Fruit fly (Drosophila melanogaster) whole organism, embryonic: ENCODE results near the gene pigs.
A peak's percentile ranks its signal among the peaks of the same experiment; 100 is the strongest.

Source experiments
- ATbp ChIP-seq: fragments of 200-800 bp; sonication (Bioruptor generic); optimal IDR thresholded peaks from 2 replicates; lab custom pipeline; 2017; ENCODE audit warnings: missing biosample characterization, mild to moderate bottlenecking, missing genetic modification characterization, missing genetic modification reagents
- Asciz ChIP-seq: fragments of 200-800 bp; sonication (Bioruptor generic); optimal IDR thresholded peaks from 2 replicates; lab custom pipeline; 2017; ENCODE audit warnings: missing biosample characterization, mild to moderate bottlenecking, missing genetic modification characterization, missing genetic modification reagents
- CG10147 ChIP-seq: fragments of 200-800 bp; sonication (Bioruptor generic); optimal IDR thresholded peaks from 2 replicates; lab custom pipeline; 2019; ENCODE audit warnings: missing biosample characterization, mild to moderate bottlenecking, missing genetic modification characterization, moderate library complexity
- CG10209 ChIP-seq: fragments of 200-800 bp; sonication (Bioruptor generic); optimal IDR thresholded peaks from 3 replicates; lab custom pipeline; 2017; ENCODE audit warnings: missing biosample characterization, mild to moderate bottlenecking, missing genetic modification characterization, missing genetic modification reagents
- CG10431 ChIP-seq: fragments of 200-800 bp; sonication (Bioruptor generic); optimal IDR thresholded peaks from 3 replicates; lab custom pipeline; 2018; ENCODE audit warnings: missing biosample characterization, mild to moderate bottlenecking, missing genetic modification characterization
- CG11696 ChIP-seq: fragments of 200-800 bp; sonication (Bioruptor generic); IDR thresholded peaks from 2 replicates; pipeline ENCODE4 v1.3.6; 2022; ENCODE audit warnings: missing biosample characterization, missing genetic modification characterization
- CG12219 ChIP-seq: fragments of 200-800 bp; sonication (Bioruptor generic); optimal IDR thresholded peaks from 3 replicates; lab custom pipeline; 2018; ENCODE audit warnings: missing biosample characterization, mild to moderate bottlenecking, missing genetic modification characterization
- CG12236 ChIP-seq: fragments of 200-800 bp; sonication (Bioruptor generic); optimal IDR thresholded peaks from 2 replicates; lab custom pipeline; 2016; ENCODE audit warnings: missing biosample characterization, missing genetic modification characterization
- CG13894 ChIP-seq: fragments of 200-800 bp; sonication (Bioruptor generic); optimal IDR thresholded peaks from 3 replicates; lab custom pipeline; 2018; ENCODE audit warnings: missing biosample characterization, mild to moderate bottlenecking, missing genetic modification characterization, moderate library complexity
- CG14014 ChIP-seq: fragments of 200-800 bp; sonication (Bioruptor generic); IDR thresholded peaks from 2 replicates; pipeline ENCODE4 v1.3.6; 2022; ENCODE audit warnings: missing biosample characterization, missing genetic modification characterization
- CG15269 ChIP-seq: fragments of 200-800 bp; sonication (Bioruptor generic); optimal IDR thresholded peaks from 2 replicates; lab custom pipeline; 2018; ENCODE audit warnings: missing biosample characterization, mild to moderate bottlenecking, missing genetic modification characterization, moderate library complexity
- CG15514 ChIP-seq: fragments of 200-800 bp; sonication (Bioruptor generic); optimal IDR thresholded peaks from 3 replicates; lab custom pipeline; 2017; ENCODE audit warnings: missing biosample characterization, missing genetic modification characterization, mild to moderate bottlenecking, moderate library complexity, missing genetic modification reagents
- CG18262 ChIP-seq: fragments of 200-800 bp; optimal IDR thresholded peaks from 3 replicates; lab custom pipeline; 2019; ENCODE audit warnings: missing biosample characterization, mild to moderate bottlenecking, missing genetic modification characterization, moderate library complexity
- CG18599 ChIP-seq: fragments of 200-800 bp; sonication (Bioruptor generic); optimal IDR thresholded peaks from 3 replicates; lab custom pipeline; 2017; ENCODE audit warnings: missing biosample characterization, missing genetic modification characterization, mild to moderate bottlenecking, moderate library complexity, missing genetic modification reagents
- CG2678 ChIP-seq: fragments of 200-800 bp; sonication (Bioruptor generic); optimal IDR thresholded peaks from 3 replicates; lab custom pipeline; 2019; ENCODE audit warnings: missing biosample characterization, mild to moderate bottlenecking, missing genetic modification characterization, moderate library complexity
- CG3065 ChIP-seq: fragments of 200-800 bp; sonication (Bioruptor generic); optimal IDR thresholded peaks from 2 replicates; lab custom pipeline; 2016; ENCODE audit warnings: missing biosample characterization, missing genetic modification characterization
- CG33213 ChIP-seq: fragments of 200-800 bp; sonication (Bioruptor generic); optimal IDR thresholded peaks from 3 replicates; lab custom pipeline; 2016; ENCODE audit warnings: missing biosample characterization, missing genetic modification characterization
- CG6813 ChIP-seq: fragments of 200-800 bp; sonication (Bioruptor generic); optimal IDR thresholded peaks from 2 replicates; lab custom pipeline; 2017; ENCODE audit warnings: missing biosample characterization, missing genetic modification characterization, mild to moderate bottlenecking, moderate library complexity, missing genetic modification reagents
- CG6854 ChIP-seq: fragments of 200-800 bp; sonication (Bioruptor generic); optimal IDR thresholded peaks from 3 replicates; lab custom pipeline; 2017; ENCODE audit warnings: missing biosample characterization, mild to moderate bottlenecking, missing genetic modification characterization
- CG7839 ChIP-seq: fragments of 200-800 bp; sonication (Bioruptor generic); optimal IDR thresholded peaks from 3 replicates; lab custom pipeline; 2018; ENCODE audit warnings: missing biosample characterization, mild to moderate bottlenecking, missing genetic modification characterization, moderate library complexity
- CG7963 ChIP-seq: fragments of 200-800 bp; sonication (Bioruptor generic); IDR thresholded peaks from 3 replicates; pipeline ENCODE4 v1.3.6; 2022; ENCODE audit warnings: missing biosample characterization, missing genetic modification characterization; ENCODE audit not compliant: partially characterized antibody
- CG8089 ChIP-seq: fragments of 200-800 bp; sonication (Bioruptor generic); optimal IDR thresholded peaks from 3 replicates; lab custom pipeline; 2016; ENCODE audit warnings: missing biosample characterization, missing genetic modification characterization
- CG8290 ChIP-seq, 3 experiments: fragments of 200-800 bp; sonication (Bioruptor generic); optimal IDR thresholded peaks; 2 replicates each; lab custom pipeline; 2016 to 2019; ENCODE audit warnings: missing biosample characterization in 3 of 3, missing genetic modification characterization in 3 of 3, mild to moderate bottlenecking in 2 of 3, moderate library complexity in 1 of 3
- Chrac-16 ChIP-seq: fragments of 200-800 bp; sonication (Bioruptor generic); optimal IDR thresholded peaks from 3 replicates; lab custom pipeline; 2016; ENCODE audit warnings: missing biosample characterization, missing genetic modification characterization
- Doc2 ChIP-seq: fragments of 200-800 bp; sonication (Bioruptor generic); IDR thresholded peaks from 2 replicates; pipeline ENCODE4 v1.3.6; 2022; ENCODE audit warnings: missing biosample characterization, missing genetic modification characterization
- Elba2 ChIP-seq: fragments of 200-800 bp; sonication (Bioruptor generic); optimal IDR thresholded peaks from 3 replicates; lab custom pipeline; 2016; ENCODE audit warnings: missing biosample characterization, missing genetic modification characterization
- HLHmδ ChIP-seq: fragments of 200-800 bp; sonication (Bioruptor generic); optimal IDR thresholded peaks from 2 replicates; lab custom pipeline; 2018; ENCODE audit warnings: missing biosample characterization, mild to moderate bottlenecking, missing genetic modification characterization, moderate library complexity
- Hmr ChIP-seq: fragments of 200-800 bp; sonication (Bioruptor generic); optimal IDR thresholded peaks from 3 replicates; lab custom pipeline; 2017; ENCODE audit warnings: mild to moderate bottlenecking, missing biosample characterization, missing genetic modification reagents, missing genetic modification characterization
- Lpt ChIP-seq: fragments of >200 bp; optimal IDR thresholded peaks from 2 replicates; lab custom pipeline; 2018; ENCODE audit warnings: missing biosample characterization, missing genetic modification characterization
- Med ChIP-seq: fragments of 200-800 bp; sonication (Bioruptor generic); peaks from one replicate; lab custom pipeline; 2016; ENCODE audit warnings: missing biosample characterization, missing genetic modification characterization, mild to moderate bottlenecking, inconsistent platforms, moderate library complexity
- Ravus ChIP-seq: fragments of 200-800 bp; sonication (Bioruptor generic); IDR thresholded peaks from 2 replicates; pipeline ENCODE4 v1.3.6; 2022; ENCODE audit warnings: missing biosample characterization, missing genetic modification characterization
- Sox100B ChIP-seq: fragments of 200-800 bp; sonication (Bioruptor generic); optimal IDR thresholded peaks from 3 replicates; lab custom pipeline; 2018; ENCODE audit warnings: missing biosample characterization, mild to moderate bottlenecking, missing genetic modification characterization
- Tbp ChIP-seq: fragments of >200 bp; optimal IDR thresholded peaks from 2 replicates; lab custom pipeline; 2018; ENCODE audit warnings: missing biosample characterization, missing genetic modification characterization
- YL-1 ChIP-seq: fragments of 200-800 bp; sonication (Bioruptor generic); optimal IDR thresholded peaks from 3 replicates; lab custom pipeline; 2017; ENCODE audit warnings: missing biosample characterization, mild to moderate bottlenecking, missing genetic modification characterization
- al ChIP-seq: fragments of 200-800 bp; sonication (Bioruptor generic); IDR thresholded peaks from 2 replicates; pipeline ENCODE4 v1.3.6; 2022; ENCODE audit warnings: missing biosample characterization, missing genetic modification characterization
- ara ChIP-seq: fragments of 200-800 bp; sonication (Bioruptor generic); IDR thresholded peaks from 2 replicates; pipeline ENCODE4 v1.3.6; 2022; ENCODE audit warnings: missing biosample characterization, missing genetic modification characterization
- az2 ChIP-seq: fragments of 200-800 bp; sonication (Bioruptor generic); optimal IDR thresholded peaks from 3 replicates; lab custom pipeline; 2016; ENCODE audit warnings: missing biosample characterization, missing genetic modification characterization
- crc ChIP-seq: fragments of 200-800 bp; sonication (Bioruptor generic); optimal IDR thresholded peaks from 2 replicates; lab custom pipeline; 2016; ENCODE audit warnings: missing biosample characterization, missing genetic modification characterization
- exex ChIP-seq: fragments of 200-800 bp; sonication (Bioruptor generic); optimal IDR thresholded peaks from 4 replicates; lab custom pipeline; 2018; ENCODE audit warnings: missing biosample characterization, mild to moderate bottlenecking, missing genetic modification characterization, moderate library complexity
- gcm ChIP-seq: fragments of 200-800 bp; sonication (Bioruptor generic); optimal IDR thresholded peaks from 2 replicates; lab custom pipeline; 2019; ENCODE audit warnings: missing biosample characterization, mild to moderate bottlenecking, missing genetic modification characterization, moderate library complexity
- inv ChIP-seq: fragments of 200-800 bp; sonication (Bioruptor generic); IDR thresholded peaks from 2 replicates; pipeline ENCODE4 v1.3.6; 2022; ENCODE audit warnings: missing biosample characterization, missing genetic modification characterization; ENCODE audit not compliant: partially characterized antibody
- repo ChIP-seq: fragments of 200-800 bp; sonication (Bioruptor generic); optimal IDR thresholded peaks from 2 replicates; lab custom pipeline; 2016; ENCODE audit warnings: missing biosample characterization, missing genetic modification characterization
- row ChIP-seq: fragments of 200-800 bp; sonication (Bioruptor generic); IDR thresholded peaks from 3 replicates; pipeline ENCODE4 v1.3.6; 2022; ENCODE audit warnings: missing biosample characterization, missing genetic modification characterization
- sob ChIP-seq: fragments of 200-800 bp; sonication (Bioruptor generic); IDR thresholded peaks from 2 replicates; pipeline ENCODE4 v1.3.6; 2022; ENCODE audit warnings: missing biosample characterization, missing genetic modification characterization
- tna ChIP-seq: fragments of 200-800 bp; sonication (Bioruptor generic); IDR thresholded peaks from 2 replicates; pipeline ENCODE4 v1.3.6; 2022; ENCODE audit warnings: missing biosample characterization, missing genetic modification characterization; ENCODE audit not compliant: partially characterized antibody
- trem ChIP-seq: fragments of 200-800 bp; optimal IDR thresholded peaks from 3 replicates; lab custom pipeline; 2019; ENCODE audit warnings: missing biosample characterization, mild to moderate bottlenecking, missing genetic modification characterization, moderate library complexity
- ttk ChIP-seq: fragments of 200-800 bp; sonication (Bioruptor generic); IDR thresholded peaks from 2 replicates; pipeline ENCODE4 v2.1.2; 2022; ENCODE audit warnings: missing biosample characterization, missing genetic modification characterization
- twi ChIP-seq: fragments of 200-800 bp; optimal IDR thresholded peaks from 2 replicates; lab custom pipeline; 2019; ENCODE audit warnings: missing biosample characterization, mild to moderate bottlenecking, missing genetic modification characterization, moderate library complexity
- unpg ChIP-seq: fragments of 200-800 bp; sonication (Bioruptor generic); optimal IDR thresholded peaks from 3 replicates; lab custom pipeline; 2018; ENCODE audit warnings: missing biosample characterization, mild to moderate bottlenecking, missing genetic modification characterization, moderate library complexity
- zf30C ChIP-seq: fragments of 200-800 bp; sonication (Bioruptor generic); optimal IDR thresholded peaks from 3 replicates; lab custom pipeline; 2018; ENCODE audit warnings: missing biosample characterization, mild to moderate bottlenecking, missing genetic modification characterization

The pigs gene

DNA sequence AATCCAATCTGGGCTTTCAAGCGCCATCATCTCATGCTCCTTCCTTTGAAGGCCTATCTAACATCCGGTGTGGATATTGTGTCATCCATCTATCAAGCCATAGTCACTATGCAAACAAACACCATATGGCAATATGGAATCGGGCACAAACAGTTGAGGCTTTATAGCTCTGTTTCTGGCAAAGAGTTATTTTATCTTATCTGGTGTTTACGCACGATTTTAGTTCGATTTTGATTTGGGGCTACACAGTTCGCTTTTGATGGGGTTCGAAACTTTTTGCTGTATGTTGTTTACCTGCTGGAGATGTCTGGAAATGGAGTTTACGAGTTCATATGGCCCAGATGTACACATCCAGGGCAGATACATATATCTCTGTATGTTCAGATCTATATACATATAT is 13.7 kb downstream of the pigs start (continued):
- TF ChIP-seq Chrac-16 (GFP tag; lab: Kevin White, UChicago): no peak
- no peak for TF ChIP-seq row
- no peak for TF ChIP-seq Asciz (GFP tag; lab: Kevin White, UChicago)
- TF ChIP-seq twi (tag; lab: Kevin White, UChicago): peak; percentile 74
- TF ChIP-seq CG10431 (GFP tag; lab: Kevin White, UChicago): no peak
- no peak for TF ChIP-seq CG11696 (GFP tag; lab: Robert Waterston, UW)
- TF ChIP-seq CG33213 (GFP tag; lab: Kevin White, UChicago): no peak
- TF ChIP-seq CG15514 (GFP tag; lab: Kevin White, UChicago): peak; percentile 7
- no peak for TF ChIP-seq repo
- no peak for TF ChIP-seq YL-1
- no peak for TF ChIP-seq CG8290 (GFP tag; optimal IDR thresholded peaks at IDR 0.05; lab: Kevin White, UChicago)
- TF ChIP-seq CG8290 (tag; optimal IDR thresholded peaks at IDR 0.05; lab: Kevin White, UChicago): peak in 1 of 2 experiments; percentile 5
- no peak for TF ChIP-seq Lpt
- no peak for TF ChIP-seq CG10147 (GFP tag; lab: Kevin White, UChicago)
- TF ChIP-seq az2 (GFP tag; lab: Kevin White, UChicago): no peak
- no peak for TF ChIP-seq zf30C (GFP tag; lab: Kevin White, UChicago)
- no peak for TF ChIP-seq inv
- TF ChIP-seq CG7839 (tag; lab: Kevin White, UChicago): no peak
- TF ChIP-seq Tbp (GFP tag; lab: Kevin White, UChicago): no peak
- no peak for TF ChIP-seq trem (tag; lab: Kevin White, UChicago)
- TF ChIP-seq CG7963 (GFP tag; lab: Robert Waterston, UW): no peak
- TF ChIP-seq Ravus (GFP tag; lab: Robert Waterston, UW): no peak
- TF ChIP-seq tna (GFP tag; lab: Robert Waterston, UW): no peak
- peak; percentile 7 for TF ChIP-seq Hmr
- TF ChIP-seq exex (tag; lab: Kevin White, UChicago): peak; percentile 34
- peak; percentile 47 for TF ChIP-seq CG13894 (tag; lab: Kevin White, UChicago)
- TF ChIP-seq HLHmδ (GFP tag; lab: Kevin White, UChicago): no peak
- peak; percentile 72 for TF ChIP-seq Med (GFP tag; lab: Kevin White, UChicago)
- TF ChIP-seq, all 482 proteins: peak for 14

DNA sequence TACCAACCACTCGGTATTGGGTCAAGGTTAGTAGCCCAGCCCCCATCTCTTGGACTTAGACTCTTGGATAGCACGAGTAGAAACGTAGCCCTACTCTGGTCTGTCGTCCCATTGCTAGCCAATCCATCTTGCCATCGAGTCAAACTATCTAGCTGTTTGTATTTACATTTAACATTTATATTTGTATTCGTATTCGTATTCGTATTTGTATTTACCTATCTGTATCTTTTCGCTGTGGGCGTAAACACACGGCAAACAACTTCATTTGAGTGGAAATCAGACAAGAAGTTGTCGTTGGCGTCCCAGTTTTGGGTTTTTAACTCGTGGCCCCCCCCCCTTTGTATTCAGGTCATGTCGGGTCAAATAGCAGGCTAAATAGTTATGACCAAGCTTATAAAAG is 14.4 kb downstream of the pigs start:
- no peak for TF ChIP-seq Elba2 (GFP tag; lab: Kevin White, UChicago)
- TF ChIP-seq ara (GFP tag; lab: Robert Waterston, UW): peak; percentile 37; the same call in 1 of the 2 replicates
- peak; percentile 77 for TF ChIP-seq CG6813 (GFP tag; lab: Kevin White, UChicago)
- peak; percentile 61 for TF ChIP-seq CG10209
- peak; percentile 45 for TF ChIP-seq Sox100B (GFP tag; lab: Kevin White, UChicago)
- peak; percentile 59 for TF ChIP-seq CG18599 (GFP tag; lab: Kevin White, UChicago)
- TF ChIP-seq CG12219: peak; percentile 21
- peak; percentile 73 for TF ChIP-seq ATbp (GFP tag; lab: Kevin White, UChicago)
- TF ChIP-seq al (GFP tag; lab: Robert Waterston, UW): no peak
- peak; percentile 5 for TF ChIP-seq crc (GFP tag; lab: Kevin White, UChicago)
- TF ChIP-seq CG18262 (tag; lab: Kevin White, UChicago): peak; percentile 36
- no peak for TF ChIP-seq ttk
- TF ChIP-seq CG14014 (GFP tag; lab: Robert Waterston, UW): peak; percentile 39; the same call in 1 of the 2 replicates
- peak; percentile 42; the same call in 1 of the 2 replicates for TF ChIP-seq sob (GFP tag; lab: Robert Waterston, UW)
- peak; percentile 80 for TF ChIP-seq Med (GFP tag; lab: Kevin White, UChicago)
- no peak for TF ChIP-seq Doc2 (GFP tag; lab: Robert Waterston, UW)
- peak; percentile 57 for TF ChIP-seq CG2678 (tag; lab: Kevin White, UChicago)
- peak; percentile 58 for TF ChIP-seq CG12236 (GFP tag; lab: Kevin White, UChicago)
- TF ChIP-seq CG15269 (tag; lab: Kevin White, UChicago): peak; percentile 37
- peak; percentile 62 for TF ChIP-seq unpg (GFP tag; lab: Kevin White, UChicago)
- TF ChIP-seq gcm (GFP tag; lab: Kevin White, UChicago): peak; percentile 21
- peak; percentile 45 for TF ChIP-seq CG6854 (GFP tag; lab: Kevin White, UChicago)
- TF ChIP-seq CG8089 (GFP tag; lab: Kevin White, UChicago): peak; percentile 36
- TF ChIP-seq CG3065: peak; percentile 10
